Fruit fly (Drosophila melanogaster) whole organism, embryonic: ENCODE data around the gene CG14450.

ENCODE experiments used
- CG8478 ChIP-seq: fragments of >200 bp; optimal IDR thresholded peaks from 2 replicates; lab custom pipeline; 2018
- gcm2 ChIP-seq: fragments of 200-800 bp; sonication (Bioruptor generic); optimal IDR thresholded peaks from 2 replicates; lab custom pipeline; 2016; ENCODE audit warnings: missing biosample characterization, missing genetic modification characterization
- gt ChIP-seq: fragments of 200-800 bp; sonication (Bioruptor generic); IDR thresholded peaks from 2 replicates; pipeline ENCODE4 v1.3.6; 2022; ENCODE audit warnings: missing biosample characterization, missing genetic modification characterization

- TF ChIP-seq gcm2 (GFP tag; lab: Kevin White, UChicago) = no peak
- no peak for TF ChIP-seq CG8478
- TF ChIP-seq gt (GFP tag; lab: Robert Waterston, UW) = no peak
Measured at dm6 chr3L:22727739-22728335, at the start of gene CG14450, which contains the start of gene CG11367.
